Fruit fly (Drosophila melanogaster): ENCODE results near the gene Cyp308a1.

DNA sequence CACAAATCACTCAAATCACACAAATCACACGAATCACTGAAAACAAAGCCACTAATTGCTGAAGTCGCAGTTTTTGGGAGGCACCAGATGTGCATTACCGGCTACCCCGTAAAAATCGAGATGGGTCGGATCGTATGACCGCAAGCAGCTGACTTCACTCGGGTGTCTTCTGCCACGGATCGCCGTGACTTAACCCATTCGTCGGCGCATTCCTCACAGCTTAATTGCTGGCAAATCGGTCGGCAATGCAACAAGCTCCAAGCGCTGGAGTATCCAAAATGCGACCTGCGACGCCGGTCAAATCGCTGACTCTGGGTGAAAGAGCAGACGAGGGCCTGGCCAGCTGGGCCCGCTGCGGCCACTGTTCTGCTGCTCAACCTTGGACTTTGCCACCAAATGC is 26.9 kb upstream of the Cyp308a1 start:
- TF ChIP-seq pan (optimal IDR thresholded peaks at IDR 0.05): no peak
- no peak for TF ChIP-seq usp (GFP tag; optimal IDR thresholded peaks at IDR 0.05)
- no peak for TF ChIP-seq psq (optimal IDR thresholded peaks at IDR 0.05)
- TF ChIP-seq EcR (GFP tag; optimal IDR thresholded peaks at IDR 0.05): no peak
